Worm (Caenorhabditis elegans) whole organism, L2 larva: ENCODE measurements around the gene ZK930.4.

Source experiments
- aly-2 ChIP-seq: fragments of 150-350 bp; optimal IDR thresholded peaks from 2 replicates; lab custom pipeline; 2014; ENCODE audit warnings: missing biosample characterization, missing genetic modification characterization
- ama-1 ChIP-seq: fragments of 150-350 bp; optimal IDR thresholded peaks from 2 replicates; lab custom pipeline; 2018; ENCODE audit warnings: inconsistent platforms
- elt-3 ChIP-seq: sonication (generic microtip); optimal IDR thresholded peaks from 2 replicates; lab custom pipeline; 2017; ENCODE audit warnings: missing biosample characterization, missing genetic modification characterization
- gmeb-1 ChIP-seq: fragments of 150-350 bp; optimal IDR thresholded peaks from 2 replicates; lab custom pipeline; 2014; ENCODE audit warnings: missing biosample characterization, missing genetic modification characterization
- lin-13 ChIP-seq: fragments of 150-350 bp; optimal IDR thresholded peaks from 2 replicates; lab custom pipeline; 2014; ENCODE audit warnings: missing biosample characterization, missing genetic modification reagents, missing genetic modification characterization
- mab-5 ChIP-seq: fragments of 150-350 bp; optimal IDR thresholded peaks from 2 replicates; lab custom pipeline; 2014; ENCODE audit warnings: missing biosample characterization, missing genetic modification characterization
- mdl-1 ChIP-seq, 2 experiments: fragments of 150-350 bp in 1 of 2; sonication (generic microtip) in 1 of 2; optimal IDR thresholded peaks; 2 replicates each; lab custom pipeline; 2017; ENCODE audit warnings: missing biosample characterization in 2 of 2, missing genetic modification characterization in 2 of 2
- nhr-11 ChIP-seq: fragments of 150-350 bp; optimal IDR thresholded peaks from 2 replicates; lab custom pipeline; 2014; ENCODE audit warnings: missing biosample characterization, missing genetic modification characterization
- nhr-23 ChIP-seq: fragments of 150-350 bp; optimal IDR thresholded peaks from 2 replicates; lab custom pipeline; 2014; ENCODE audit warnings: missing biosample characterization, missing genetic modification reagents, missing genetic modification characterization
- skn-1 ChIP-seq: sonication (generic microtip); optimal IDR thresholded peaks from 2 replicates; lab custom pipeline; 2017; ENCODE audit warnings: missing biosample characterization, missing genetic modification characterization
- sma-9 ChIP-seq, 2 experiments: fragments of 150-350 bp in 1 of 2; sonication (generic microtip) in 1 of 2; optimal IDR thresholded peaks; 2 replicates each; lab custom pipeline; 2014 to 2016; ENCODE audit warnings: missing genetic modification characterization in 2 of 2, mild to moderate bottlenecking in 1 of 2, missing biosample characterization in 1 of 2, missing compliant biosample characterization in 1 of 2, missing genetic modification reagents in 1 of 2, moderate library complexity in 1 of 2
- unc-62 ChIP-seq: fragments of 150-350 bp; optimal IDR thresholded peaks from 2 replicates; lab custom pipeline; 2014; ENCODE audit warnings: missing biosample characterization, missing genetic modification reagents, missing genetic modification characterization
- zag-1 ChIP-seq: fragments of 150-350 bp; optimal IDR thresholded peaks from 2 replicates; lab custom pipeline; 2014; ENCODE audit warnings: missing biosample characterization, missing genetic modification characterization

DNA sequence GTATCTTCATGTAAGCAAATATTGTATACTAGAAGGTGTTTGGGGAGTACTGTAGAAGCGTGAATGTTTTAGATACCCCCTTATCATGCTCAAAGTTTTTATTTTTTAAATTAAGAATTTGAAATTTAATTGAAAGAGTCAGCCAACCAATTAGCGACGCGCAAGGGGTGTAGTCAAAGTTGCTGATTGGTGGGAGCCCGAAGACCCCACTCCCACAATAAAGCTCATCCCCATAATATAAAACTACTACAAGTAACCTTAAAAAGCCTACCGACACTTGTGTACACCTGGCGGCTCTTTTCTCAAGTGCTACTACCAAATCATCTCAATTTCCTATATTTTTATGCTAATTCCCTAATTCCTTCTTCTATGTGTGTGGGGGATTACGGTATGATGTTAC lies 6.6 kb upstream of the ZK930.4 start:
- TF ChIP-seq aly-2 (tag; lab: Kevin White, UChicago), result no peak
- no peak for TF ChIP-seq zag-1 (tag; lab: Kevin White, UChicago)
- no peak for TF ChIP-seq lin-13 (GFP tag; lab: Kevin White, UChicago)
- no peak for TF ChIP-seq mdl-1 (tag; optimal IDR thresholded peaks at IDR 0.05; lab: Kevin White, UChicago)
- TF ChIP-seq nhr-11, result no peak
- TF ChIP-seq gmeb-1, result no peak
- no peak for TF ChIP-seq sma-9 (GFP tag; optimal IDR thresholded peaks at IDR 0.05; lab: Kevin White, UChicago)
- no peak for TF ChIP-seq sma-9 (tag; optimal IDR thresholded peaks at IDR 0.05; lab: Kevin White, UChicago)
- no peak for TF ChIP-seq nhr-23 (tag; lab: Kevin White, UChicago)
- no peak for TF ChIP-seq ama-1 (lab: Kevin White, UChicago)
- TF ChIP-seq unc-62 (GFP tag; lab: Kevin White, UChicago), result no peak
- TF ChIP-seq elt-3 (tag; lab: Kevin White, UChicago), result no peak
- TF ChIP-seq skn-1 (tag; lab: Kevin White, UChicago), result no peak
- TF ChIP-seq mab-5 (tag; lab: Kevin White, UChicago), result no peak
